Fruit fly (Drosophila melanogaster): ENCODE measurements around the gene nudC.

The nudC gene

dm6 chr3L:16772755-16773523 is 31.9 kb upstream of the nudC start:
- TF ChIP-seq CG5204 (GFP tag; optimal IDR thresholded peaks at IDR 0.05), result no peak
- TF ChIP-seq toe (GFP tag; optimal IDR thresholded peaks at IDR 0.05), result no peak
- no peak for TF ChIP-seq CG11617 (GFP tag; optimal IDR thresholded peaks at IDR 0.05)
- no peak for TF ChIP-seq CG7101 (tag; optimal IDR thresholded peaks at IDR 0.05)
- TF ChIP-seq CG12768 (GFP tag; optimal IDR thresholded peaks at IDR 0.05), result no peak
- no peak for TF ChIP-seq cic (GFP tag; optimal IDR thresholded peaks at IDR 0.05)
- TF ChIP-seq kay (GFP tag; ENCODE audit: borderline replicate concordance), result no peak
- no peak for TF ChIP-seq Mnt (GFP tag; optimal IDR thresholded peaks at IDR 0.05)
- TF ChIP-seq cnc (optimal IDR thresholded peaks at IDR 0.05), result no peak
- TF ChIP-seq CG33017 (tag; optimal IDR thresholded peaks at IDR 0.05), result no peak
- no peak for TF ChIP-seq Hr96 (GFP tag; optimal IDR thresholded peaks at IDR 0.05)
- no peak for TF ChIP-seq pad (GFP tag; optimal IDR thresholded peaks at IDR 0.05)
- no peak for TF ChIP-seq ovo (GFP tag; optimal IDR thresholded peaks at IDR 0.05)
- no peak for TF ChIP-seq CG1620 (GFP tag; optimal IDR thresholded peaks at IDR 0.05)
- TF ChIP-seq Crg-1 (GFP tag; optimal IDR thresholded peaks at IDR 0.05), result no peak

- TF ChIP-seq pad (GFP tag; optimal IDR thresholded peaks at IDR 0.05), result peak; percentile 15
- TF ChIP-seq CG1620 (GFP tag; optimal IDR thresholded peaks at IDR 0.05), result peak; percentile 44
- TF ChIP-seq CG7101 (tag; optimal IDR thresholded peaks at IDR 0.05), result peak; percentile 48
- no peak for TF ChIP-seq Mnt (GFP tag; optimal IDR thresholded peaks at IDR 0.05)
- TF ChIP-seq cnc (optimal IDR thresholded peaks at IDR 0.05), result no peak
- TF ChIP-seq cic (GFP tag; optimal IDR thresholded peaks at IDR 0.05), result no peak
- no peak for TF ChIP-seq Hr96 (GFP tag; optimal IDR thresholded peaks at IDR 0.05)
- peak; percentile 51 for TF ChIP-seq CG11617 (GFP tag; optimal IDR thresholded peaks at IDR 0.05)
- TF ChIP-seq CG33017 (tag; optimal IDR thresholded peaks at IDR 0.05), result no peak
- TF ChIP-seq ovo (GFP tag; optimal IDR thresholded peaks at IDR 0.05), result no peak
- TF ChIP-seq CG12768 (GFP tag; optimal IDR thresholded peaks at IDR 0.05), result peak; percentile 25
- TF ChIP-seq bab1 (GFP tag; optimal IDR thresholded peaks at IDR 0.05), result no peak
- no peak for TF ChIP-seq tj (GFP tag; optimal IDR thresholded peaks at IDR 0.05)
- TF ChIP-seq CG14711 (tag; optimal IDR thresholded peaks at IDR 0.05), result peak; percentile 32
- no peak for TF ChIP-seq CG5204 (GFP tag; optimal IDR thresholded peaks at IDR 0.05)
- TF ChIP-seq Crg-1 (GFP tag; optimal IDR thresholded peaks at IDR 0.05), result no peak
- TF ChIP-seq kay (GFP tag; ENCODE audit: borderline replicate concordance), result no peak
- no peak for TF ChIP-seq CG7045 (GFP tag; optimal IDR thresholded peaks at IDR 0.05)
- TF ChIP-seq toe (GFP tag; optimal IDR thresholded peaks at IDR 0.05), result no peak
- no peak for TF ChIP-seq Clk (GFP tag; optimal IDR thresholded peaks at IDR 0.05)
These were observed 25.1 kb upstream of the nudC start, which contains the start of the genes mus302 and CG9705 for dm6 chr3L:16779704-16780173. TSS of gene mus302 (minus strand) at chr3L:16779736. TSS of gene CG9705 (plus strand) at chr3L:16780100.

dm6 chr3L:16780317-16780716 is 24.5 kb upstream of the nudC start:
- TF ChIP-seq CG7045 (GFP tag; optimal IDR thresholded peaks at IDR 0.05) (no peak), tj (GFP tag; optimal IDR thresholded peaks at IDR 0.05) (peak; percentile 46)

- TF ChIP-seq CG5204 (GFP tag; optimal IDR thresholded peaks at IDR 0.05) (no peak), Crg-1 (GFP tag; optimal IDR thresholded peaks at IDR 0.05) (no peak), CG33017 (tag; optimal IDR thresholded peaks at IDR 0.05) (peak; percentile 42), CG14711 (tag; optimal IDR thresholded peaks at IDR 0.05) (peak; percentile 49), tj (GFP tag; optimal IDR thresholded peaks at IDR 0.05) (no peak), CG7101 (tag; optimal IDR thresholded peaks at IDR 0.05) (peak; percentile 48), pad (GFP tag; optimal IDR thresholded peaks at IDR 0.05) (peak; percentile 4), ovo (GFP tag; optimal IDR thresholded peaks at IDR 0.05) (no peak), CG11617 (GFP tag; optimal IDR thresholded peaks at IDR 0.05) (no peak), cic (GFP tag; optimal IDR thresholded peaks at IDR 0.05) (no peak)
These were observed 22.5 kb upstream of the nudC start for dm6 chr3L:16782218-16782763.

- TF ChIP-seq Crg-1 (GFP tag; optimal IDR thresholded peaks at IDR 0.05) (no peak), kay (GFP tag; ENCODE audit: borderline replicate concordance) (no peak), cic (GFP tag; optimal IDR thresholded peaks at IDR 0.05) (no peak), CG7101 (tag; optimal IDR thresholded peaks at IDR 0.05) (no peak), Clk (GFP tag; optimal IDR thresholded peaks at IDR 0.05) (no peak), bab1 (GFP tag; optimal IDR thresholded peaks at IDR 0.05) (no peak), CG33017 (tag; optimal IDR thresholded peaks at IDR 0.05) (no peak), Hr96 (GFP tag; optimal IDR thresholded peaks at IDR 0.05) (no peak), CG5204 (GFP tag; optimal IDR thresholded peaks at IDR 0.05) (no peak), CG1620 (GFP tag; optimal IDR thresholded peaks at IDR 0.05) (no peak), CG7045 (GFP tag; optimal IDR thresholded peaks at IDR 0.05) (no peak), pad (GFP tag; optimal IDR thresholded peaks at IDR 0.05) (no peak), ovo (GFP tag; optimal IDR thresholded peaks at IDR 0.05) (no peak), CG14711 (tag; optimal IDR thresholded peaks at IDR 0.05) (no peak), CG12768 (GFP tag; optimal IDR thresholded peaks at IDR 0.05) (no peak), CG11617 (GFP tag; optimal IDR thresholded peaks at IDR 0.05) (no peak), cnc (optimal IDR thresholded peaks at IDR 0.05) (no peak), Mnt (GFP tag; optimal IDR thresholded peaks at IDR 0.05) (no peak)
These were observed 22.0 kb upstream of the nudC start, which contains the start of gene CG9706 for dm6 chr3L:16782789-16783188. TSS of gene CG9706 (plus strand) at chr3L:16783010.

- TF ChIP-seq CG33017 (tag; optimal IDR thresholded peaks at IDR 0.05) (no peak), CG11617 (GFP tag; optimal IDR thresholded peaks at IDR 0.05) (no peak), bab1 (GFP tag; optimal IDR thresholded peaks at IDR 0.05) (peak; percentile 4), pad (GFP tag; optimal IDR thresholded peaks at IDR 0.05) (no peak), cic (GFP tag; optimal IDR thresholded peaks at IDR 0.05) (no peak), Mnt (GFP tag; optimal IDR thresholded peaks at IDR 0.05) (peak; percentile 67), tj (GFP tag; optimal IDR thresholded peaks at IDR 0.05) (peak; percentile 21)
These were observed 18.1 kb upstream of the nudC start, which contains the start of gene eIF3e for dm6 chr3L:16786728-16787127. TSS of gene eIF3e (minus strand) at chr3L:16786941.
